Fruit fly (Drosophila melanogaster): ENCODE data around the gene narya.

Gene narya

dm6 chrX:19474763-19475162 lies at the start of gene narya:
Gene narya (plus strand): TSS chrX:19475063.
- TF ChIP-seq EcR (GFP tag; optimal IDR thresholded peaks at IDR 0.05) (no peak), usp (GFP tag; optimal IDR thresholded peaks at IDR 0.05) (no peak), CG8478 (optimal IDR thresholded peaks at IDR 0.05) (no peak), Dll (optimal IDR thresholded peaks at IDR 0.05) (no peak), pan (optimal IDR thresholded peaks at IDR 0.05) (no peak), psq (optimal IDR thresholded peaks at IDR 0.05) (no peak)

DNA sequence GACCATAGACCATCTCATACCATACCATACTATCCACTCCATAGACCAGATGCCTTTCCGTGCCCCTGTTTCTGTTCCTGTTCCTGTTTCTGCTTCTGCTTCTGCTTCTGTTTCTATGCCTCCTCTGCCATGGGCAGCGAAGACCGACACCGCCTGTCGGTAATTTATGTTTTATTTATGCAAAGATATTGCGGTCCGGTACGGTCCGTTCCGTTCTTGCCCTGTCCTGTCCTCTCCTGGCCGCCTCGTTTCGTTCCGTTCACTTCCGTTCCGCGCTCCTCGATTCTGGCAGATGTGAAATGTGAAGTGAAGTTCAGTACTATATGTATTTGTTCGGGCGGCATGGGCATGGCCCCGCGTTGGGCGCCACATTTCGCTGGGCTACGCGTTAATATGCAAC lies 45.6 kb upstream of the narya start:
- no peak for TF ChIP-seq EcR (GFP tag; optimal IDR thresholded peaks at IDR 0.05)
- TF ChIP-seq usp (GFP tag; optimal IDR thresholded peaks at IDR 0.05), result no peak
- no peak for TF ChIP-seq CG8478 (optimal IDR thresholded peaks at IDR 0.05)
- no peak for TF ChIP-seq psq (optimal IDR thresholded peaks at IDR 0.05)
- TF ChIP-seq Dll (optimal IDR thresholded peaks at IDR 0.05), result no peak
- no peak for TF ChIP-seq pan (optimal IDR thresholded peaks at IDR 0.05)

DNA sequence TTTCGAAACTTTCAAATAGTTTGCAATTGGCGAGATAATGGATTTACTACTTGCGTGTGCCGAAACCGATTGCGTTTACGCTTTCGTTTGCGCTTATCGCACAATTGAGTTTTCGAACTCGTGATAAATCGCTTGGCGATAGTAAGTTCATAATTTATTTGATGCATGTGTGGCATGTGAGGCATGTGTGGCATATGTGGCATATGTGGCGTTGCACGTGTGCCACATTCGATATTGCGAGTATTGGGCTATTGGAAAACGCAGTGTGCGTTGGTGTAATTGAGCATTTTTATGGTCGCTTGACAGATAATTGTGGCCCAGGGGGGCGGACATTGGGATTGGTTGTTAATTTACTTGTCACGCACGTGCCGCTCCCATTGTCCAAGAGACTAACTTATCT lies 41.1 kb upstream of the narya start:
- TF ChIP-seq usp (GFP tag; optimal IDR thresholded peaks at IDR 0.05) (no peak), pan (optimal IDR thresholded peaks at IDR 0.05) (no peak), Dll (optimal IDR thresholded peaks at IDR 0.05) (no peak), EcR (GFP tag; optimal IDR thresholded peaks at IDR 0.05) (no peak), psq (optimal IDR thresholded peaks at IDR 0.05) (no peak), CG8478 (optimal IDR thresholded peaks at IDR 0.05) (no peak)

DNA sequence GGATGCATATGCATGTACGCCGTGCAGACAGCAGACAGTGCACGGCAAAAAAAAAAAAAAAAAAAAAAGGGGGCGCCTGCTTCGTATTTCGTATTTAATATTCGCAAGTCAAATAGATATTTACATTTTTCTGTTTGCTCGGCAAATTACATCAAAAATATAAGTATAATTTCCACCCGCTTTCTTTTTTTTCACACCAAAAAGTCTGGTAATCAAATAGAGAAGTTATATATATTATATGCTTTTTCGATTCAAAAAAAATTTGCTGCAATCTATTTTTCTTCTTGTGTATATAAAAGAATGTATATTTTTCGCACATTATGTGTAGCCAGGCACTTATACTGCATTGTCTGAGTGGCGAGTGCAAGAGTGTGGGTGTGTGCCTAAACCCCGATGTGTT lies 26.6 kb upstream of the narya start:
- no peak for TF ChIP-seq CG8478 (optimal IDR thresholded peaks at IDR 0.05)

- TF ChIP-seq CG8478 (optimal IDR thresholded peaks at IDR 0.05), result no peak
- no peak for TF ChIP-seq usp (GFP tag; optimal IDR thresholded peaks at IDR 0.05)
Observed at dm6 chrX:19453138-19453537, 21.7 kb upstream of the narya start.

- TF ChIP-seq CG8478 (optimal IDR thresholded peaks at IDR 0.05) (no peak), EcR (GFP tag; optimal IDR thresholded peaks at IDR 0.05) (no peak), usp (GFP tag; optimal IDR thresholded peaks at IDR 0.05) (no peak), Dll (optimal IDR thresholded peaks at IDR 0.05) (no peak), pan (optimal IDR thresholded peaks at IDR 0.05) (no peak)
Observed at dm6 chrX:19461630-19462029, 13.2 kb upstream of the narya start.

DNA sequence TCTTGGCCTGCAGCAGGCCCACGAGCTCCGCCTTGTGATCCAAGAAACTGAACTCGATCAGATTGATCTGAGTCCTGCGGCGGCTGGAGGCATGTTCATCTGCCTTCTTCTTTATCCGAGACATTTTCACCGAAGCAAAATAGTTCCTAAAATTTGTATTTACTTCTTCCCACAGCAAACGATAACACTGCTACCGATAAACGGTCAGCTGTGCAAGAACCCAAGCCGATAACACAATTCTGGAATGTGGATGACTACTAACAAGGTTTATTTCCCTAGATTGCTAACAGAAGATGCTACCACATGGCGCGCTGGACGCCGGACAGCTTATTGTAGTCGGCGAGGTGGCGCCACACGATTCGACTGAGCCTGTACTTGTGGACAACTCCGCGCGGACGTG lies 4.3 kb downstream of the narya start, which contains the start of gene CG32533:
CG32533 (minus strand) TSS at position 278 of the 400 bp plus-strand sequence.
- no peak for TF ChIP-seq pan (optimal IDR thresholded peaks at IDR 0.05)
- TF ChIP-seq psq (optimal IDR thresholded peaks at IDR 0.05), result no peak
- no peak for TF ChIP-seq EcR (GFP tag; optimal IDR thresholded peaks at IDR 0.05)
- TF ChIP-seq Dll (optimal IDR thresholded peaks at IDR 0.05), result no peak
- TF ChIP-seq CG8478 (optimal IDR thresholded peaks at IDR 0.05), result no peak
- no peak for TF ChIP-seq usp (GFP tag; optimal IDR thresholded peaks at IDR 0.05)

DNA sequence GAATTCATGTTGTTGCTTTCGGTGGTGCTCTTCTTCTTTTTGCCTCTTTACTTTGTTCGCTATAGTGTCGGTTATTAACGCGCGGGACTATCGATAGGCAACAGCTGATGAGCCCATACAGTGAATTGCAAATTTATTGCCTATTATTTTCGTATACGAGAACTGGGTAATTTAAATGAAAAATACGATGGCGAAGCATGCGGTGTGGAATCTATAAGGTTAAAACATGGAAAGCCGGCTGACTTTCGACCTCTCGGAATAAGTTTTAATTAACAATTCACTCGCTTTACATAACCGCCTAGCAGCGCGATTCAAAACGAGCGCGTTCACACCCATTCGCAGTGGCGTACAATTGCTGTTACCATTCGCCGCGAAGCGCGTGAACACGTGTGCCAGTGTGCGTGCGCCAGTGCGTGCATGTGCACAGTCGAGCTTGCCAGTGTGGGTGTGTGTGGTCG lies 5.0 kb downstream of the narya start, which contains the start of the genes Naa15-16 and mRpS14:
Naa15-16 (plus strand) TSS at position 116 of the 458 bp plus-strand sequence.
mRpS14 (minus strand) TSS at position 370 of the 458 bp plus-strand sequence.
- TF ChIP-seq usp (GFP tag; optimal IDR thresholded peaks at IDR 0.05), result no peak
- TF ChIP-seq EcR (GFP tag; optimal IDR thresholded peaks at IDR 0.05), result no peak
- TF ChIP-seq psq (optimal IDR thresholded peaks at IDR 0.05), result no peak
- TF ChIP-seq Dll (optimal IDR thresholded peaks at IDR 0.05), result no peak
- no peak for TF ChIP-seq CG8478 (optimal IDR thresholded peaks at IDR 0.05)
- no peak for TF ChIP-seq pan (optimal IDR thresholded peaks at IDR 0.05)

DNA sequence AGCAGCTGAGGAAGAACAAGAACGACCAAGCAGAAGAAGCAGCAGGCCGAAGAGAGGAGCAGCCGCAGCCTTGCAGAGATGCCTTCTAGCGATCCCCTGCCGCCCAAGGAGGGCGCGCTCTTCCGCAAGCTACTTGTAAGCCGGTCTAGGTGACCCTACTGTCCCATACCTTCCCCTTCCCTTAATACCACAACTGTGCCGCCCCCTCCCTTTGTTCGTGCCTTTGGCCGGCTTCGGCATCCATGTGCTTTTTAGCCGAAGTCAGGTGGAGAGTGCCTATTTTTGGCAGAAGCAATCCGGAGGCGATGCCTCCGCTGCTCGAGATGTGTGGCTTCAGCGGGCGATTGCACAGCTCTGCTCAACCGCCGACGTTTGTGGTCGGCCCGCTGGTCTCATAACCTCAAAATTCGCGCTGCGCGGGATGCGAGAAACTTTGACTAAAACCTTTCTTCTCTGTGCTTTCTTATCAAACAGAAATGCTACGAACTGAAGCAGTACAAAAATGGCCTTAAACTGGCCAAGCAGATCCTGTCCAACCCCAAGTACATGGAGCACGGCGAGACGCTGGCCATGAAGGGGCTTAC lies 5.8 kb downstream of the narya start:
- TF ChIP-seq CG8478 (optimal IDR thresholded peaks at IDR 0.05) (no peak), Dll (optimal IDR thresholded peaks at IDR 0.05) (no peak)

DNA sequence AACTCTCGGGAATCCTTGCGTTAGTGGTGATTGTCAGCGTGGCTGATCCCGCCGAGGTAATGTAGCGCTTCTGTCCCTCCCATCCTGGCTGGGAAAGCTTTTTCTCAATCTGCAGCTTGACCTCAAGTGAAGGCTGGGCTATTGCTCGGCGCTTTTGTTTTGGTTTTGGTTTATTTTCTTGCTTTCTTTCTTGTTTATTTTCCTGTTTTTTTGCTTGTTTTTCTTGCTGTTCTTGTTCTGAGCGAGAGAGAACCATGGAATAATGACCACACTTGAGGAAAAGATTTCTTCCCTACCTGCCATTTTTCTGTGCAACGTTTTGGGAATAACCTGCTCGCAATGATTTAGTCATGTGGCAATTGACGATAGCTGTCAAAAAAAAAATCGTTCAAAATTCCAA lies 10.2 kb downstream of the narya start:
- TF ChIP-seq EcR (GFP tag; optimal IDR thresholded peaks at IDR 0.05) (no peak), usp (GFP tag; optimal IDR thresholded peaks at IDR 0.05) (no peak)

- TF ChIP-seq psq (optimal IDR thresholded peaks at IDR 0.05), result no peak
Observed at dm6 chrX:19491984-19492584, 17.2 kb downstream of the narya start, which contains the start of the genes pcm and ND-18. Gene pcm (minus strand): TSS chrX:19492011. Gene ND-18 (plus strand): TSS chrX:19492421.

DNA sequence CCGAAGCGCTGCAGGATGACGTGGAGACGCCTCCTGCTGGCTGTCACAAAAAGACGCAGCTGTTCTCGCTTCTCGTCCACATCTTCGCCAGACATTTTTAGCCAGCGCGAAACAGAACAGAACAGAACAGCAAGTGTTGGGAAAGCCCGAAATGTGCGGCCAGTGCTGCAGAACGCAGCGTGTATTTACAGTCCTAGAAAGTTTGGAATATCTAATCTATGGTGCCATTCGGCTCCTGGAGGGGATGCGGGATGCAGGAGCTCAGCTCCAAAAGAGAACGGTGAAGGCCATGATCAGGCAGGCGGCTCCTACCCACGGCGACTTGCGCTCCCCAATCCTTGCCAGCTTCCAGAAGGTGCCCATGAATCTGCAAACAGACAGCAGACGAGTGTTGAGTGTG lies 19.4 kb downstream of the narya start, which contains the start of gene CG12204:
CG12204 (minus strand) TSS at position 117 of the 400 bp plus-strand sequence.
- no peak for TF ChIP-seq psq (optimal IDR thresholded peaks at IDR 0.05)
- no peak for TF ChIP-seq usp (GFP tag; optimal IDR thresholded peaks at IDR 0.05)

DNA sequence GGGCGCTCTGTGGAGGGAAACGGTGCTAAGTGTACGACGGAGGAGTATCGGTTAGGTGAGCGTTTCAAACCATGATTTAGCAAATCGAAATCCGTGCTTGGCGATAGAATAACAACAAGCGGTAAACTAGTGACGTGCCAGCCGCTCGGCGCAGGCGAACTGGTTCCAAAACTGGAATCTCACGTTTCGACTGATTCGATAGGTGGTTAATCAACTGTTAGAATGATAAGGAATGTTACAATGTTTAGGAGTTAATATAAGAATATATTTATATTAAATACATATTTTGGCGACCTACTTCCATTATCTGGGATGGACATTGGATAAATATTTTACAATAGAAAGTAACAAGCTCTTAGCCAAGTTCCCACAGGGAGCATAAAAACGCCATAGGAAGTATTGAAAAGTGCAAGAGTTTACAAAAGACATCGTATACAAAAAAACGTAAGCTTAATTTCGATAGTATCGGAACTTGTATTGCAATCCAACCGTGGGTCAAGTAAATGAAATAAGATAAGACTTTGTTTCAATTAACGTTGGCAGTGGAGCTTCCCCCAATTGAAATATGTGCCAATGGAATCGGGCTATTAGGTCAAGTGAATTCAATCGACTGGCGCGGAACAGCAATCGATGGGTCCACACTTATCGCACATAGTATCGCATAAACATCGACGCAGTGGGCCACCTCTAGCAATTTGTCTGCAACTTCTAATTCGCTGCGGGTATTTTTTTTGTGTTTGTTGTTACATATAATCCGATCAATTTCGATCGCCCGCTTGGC lies 20.2 kb downstream of the narya start, which contains the start of the genes ksh, CG14200 and Pfrx:
ksh (minus strand) TSS at position 163 of the 781 bp plus-strand sequence.
CG14200 (plus strand) TSS at position 676 of the 781 bp plus-strand sequence.
Pfrx (plus strand) TSS at position 676 of the 781 bp plus-strand sequence.
- TF ChIP-seq Dll (optimal IDR thresholded peaks at IDR 0.05), result no peak
- TF ChIP-seq CG8478 (optimal IDR thresholded peaks at IDR 0.05), result no peak
- TF ChIP-seq EcR (GFP tag; optimal IDR thresholded peaks at IDR 0.05), result no peak
- no peak for TF ChIP-seq pan (optimal IDR thresholded peaks at IDR 0.05)
